Worm (Caenorhabditis elegans): ENCODE data around the gene ptp-2.

The ptp-2 gene

DNA sequence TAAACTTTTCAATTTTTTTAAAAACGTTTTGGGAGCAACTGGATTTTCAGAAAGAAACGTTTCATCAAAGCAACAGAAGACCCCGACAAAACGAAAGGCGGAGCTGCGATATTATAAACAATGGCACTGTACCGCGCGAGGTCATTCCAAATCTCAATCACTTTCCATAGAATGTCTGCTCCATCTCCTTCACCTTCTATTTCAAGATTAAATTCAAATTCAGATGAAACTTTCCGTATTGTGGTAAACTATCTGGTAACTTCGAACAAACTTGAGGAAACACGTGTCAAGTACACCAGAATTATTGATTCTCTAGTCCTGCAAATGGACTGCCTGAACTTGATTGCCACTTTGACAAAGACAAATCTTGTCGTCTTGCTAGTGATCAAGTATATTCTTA is 22.4 kb downstream of the ptp-2 start, which contains the start of gene F28B12.6:
F28B12.6 (plus strand) TSS at position 49 of the 400 bp plus-strand sequence.
- no peak for TF ChIP-seq elt-3 (tag; optimal IDR thresholded peaks at IDR 0.05)
- no peak for TF ChIP-seq egl-27 (tag; optimal IDR thresholded peaks at IDR 0.05)
- no peak for TF ChIP-seq fkh-2 (tag; optimal IDR thresholded peaks at IDR 0.05)
- no peak for TF ChIP-seq ceh-82 (tag; optimal IDR thresholded peaks at IDR 0.05)

DNA sequence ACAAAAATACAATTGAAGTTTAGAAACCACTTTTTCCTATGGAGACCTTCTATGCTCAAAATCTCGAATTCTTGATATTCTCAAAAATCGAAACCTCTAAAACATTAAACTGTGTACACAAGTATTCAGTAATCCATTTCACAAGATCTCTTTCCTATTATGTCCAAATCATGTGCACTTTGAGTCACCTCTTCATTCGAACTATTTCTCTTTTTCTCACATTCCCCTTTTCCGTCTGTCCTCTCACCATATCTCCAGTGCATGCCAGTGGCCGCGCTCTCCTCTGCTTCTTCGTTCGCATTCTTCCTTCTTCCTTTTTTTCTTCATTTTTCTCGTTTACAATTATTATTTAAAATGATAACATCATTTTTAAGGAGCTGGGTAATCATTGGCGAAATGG is 24.1 kb downstream of the ptp-2 start, which contains the start of gene F28B12.1:
F28B12.1 (plus strand) TSS at position 335 of the 400 bp plus-strand sequence.
- TF ChIP-seq nhr-28 (tag; optimal IDR thresholded peaks at IDR 0.05) (no peak), tbx-2 (tag; optimal IDR thresholded peaks at IDR 0.05) (no peak), nhr-43 (tag; optimal IDR thresholded peaks at IDR 0.05; ENCODE audit: poor library complexity, severe bottlenecking) (no peak), aly-2 (tag; optimal IDR thresholded peaks at IDR 0.05) (no peak), nfya-1 (tag; optimal IDR thresholded peaks at IDR 0.05; ENCODE audit: insufficient read depth) (peak; percentile 49), hmg-11 (tag; optimal IDR thresholded peaks at IDR 0.05) (peak; percentile 37), nhr-76 (tag; optimal IDR thresholded peaks at IDR 0.05) (no peak), unc-62 (GFP tag; optimal IDR thresholded peaks at IDR 0.05) (no peak), lin-39 (tag; optimal IDR thresholded peaks at IDR 0.05) (no peak), mml-1 (tag; optimal IDR thresholded peaks at IDR 0.05) (no peak), nhr-67 (tag; optimal IDR thresholded peaks at IDR 0.05) (no peak), nhr-12 (tag; optimal IDR thresholded peaks at IDR 0.05) (no peak), elt-2 (tag; optimal IDR thresholded peaks at IDR 0.05) (no peak), nhr-23 (tag; optimal IDR thresholded peaks at IDR 0.05) (no peak), lsy-12 (tag; optimal IDR thresholded peaks at IDR 0.05) (no peak), mdl-1 (tag; optimal IDR thresholded peaks at IDR 0.05) (no peak), skn-1 (tag; optimal IDR thresholded peaks at IDR 0.05) (no peak), fkh-10 (GFP tag; optimal IDR thresholded peaks at IDR 0.05) (peak; percentile 5), ceh-9 (tag; optimal IDR thresholded peaks at IDR 0.05) (no peak)

- TF ChIP-seq egl-27 (tag; optimal IDR thresholded peaks at IDR 0.05) (no peak), ceh-16 (tag; optimal IDR thresholded peaks at IDR 0.05) (no peak), nfya-1 (tag; optimal IDR thresholded peaks at IDR 0.05; ENCODE audit: insufficient read depth) (no peak), lin-39 (tag; optimal IDR thresholded peaks at IDR 0.05) (no peak), tbx-2 (tag; optimal IDR thresholded peaks at IDR 0.05) (no peak), pha-4 (tag; optimal IDR thresholded peaks at IDR 0.05) (no peak), nhr-25 (tag; optimal IDR thresholded peaks at IDR 0.05) (no peak), nhr-23 (tag; optimal IDR thresholded peaks at IDR 0.05) (no peak)
Measured at ce11 chrII:5944268-5944667, 25.8 kb downstream of the ptp-2 start, which contains the start of gene B0034.2. B0034.2 (minus strand) TSS chrII:5944368.

ce11 chrII:5945818-5946217 is 27.4 kb downstream of the ptp-2 start:
- TF ChIP-seq nhr-23 (tag; optimal IDR thresholded peaks at IDR 0.05): no peak
- TF ChIP-seq ceh-82 (tag; optimal IDR thresholded peaks at IDR 0.05): no peak

- TF ChIP-seq nhr-67 (tag; optimal IDR thresholded peaks at IDR 0.05) (no peak), fkh-10 (GFP tag; optimal IDR thresholded peaks at IDR 0.05) (peak; percentile 59)
Measured at ce11 chrII:5946438-5946837, 28.0 kb downstream of the ptp-2 start.

ce11 chrII:5948681-5949080 is 30.2 kb downstream of the ptp-2 start:
- TF ChIP-seq pha-4 (tag; optimal IDR thresholded peaks at IDR 0.05) (no peak), ztf-11 (tag; optimal IDR thresholded peaks at IDR 0.05) (no peak), nhr-11 (tag; optimal IDR thresholded peaks at IDR 0.05) (peak; percentile 25), egl-5 (tag; optimal IDR thresholded peaks at IDR 0.05) (peak; percentile 35), fkh-10 (GFP tag; optimal IDR thresholded peaks at IDR 0.05) (peak; percentile 72), hmg-11 (tag; optimal IDR thresholded peaks at IDR 0.05) (peak; percentile 40), nfya-1 (tag; optimal IDR thresholded peaks at IDR 0.05; ENCODE audit: insufficient read depth) (peak; percentile 42), nhr-12 (tag; optimal IDR thresholded peaks at IDR 0.05) (no peak), lin-39 (tag; optimal IDR thresholded peaks at IDR 0.05) (peak; percentile 54)

ce11 chrII:5950657-5951056 is 32.2 kb downstream of the ptp-2 start:
- TF ChIP-seq nhr-28 (tag; optimal IDR thresholded peaks at IDR 0.05) (no peak), fkh-10 (GFP tag; optimal IDR thresholded peaks at IDR 0.05) (peak; percentile 5), tbx-2 (tag; optimal IDR thresholded peaks at IDR 0.05) (no peak)

Data from whole organism, L3 larva.